Worm (Caenorhabditis elegans): ENCODE data around the gene M04C3.2.

- TF ChIP-seq nhr-11 (tag; optimal IDR thresholded peaks at IDR 0.05): no peak
- TF ChIP-seq mec-3 (tag; optimal IDR thresholded peaks at IDR 0.05; ENCODE audit: borderline replicate concordance): no peak
- no peak for TF ChIP-seq ets-4 (tag; optimal IDR thresholded peaks at IDR 0.05)
- TF ChIP-seq K02D7.2 (tag; optimal IDR thresholded peaks at IDR 0.05): no peak
- no peak for TF ChIP-seq ttx-3 (tag; optimal IDR thresholded peaks at IDR 0.05)
- TF ChIP-seq pqm-1 (tag; optimal IDR thresholded peaks at IDR 0.05): no peak
- no peak for TF ChIP-seq dve-1 (tag; optimal IDR thresholded peaks at IDR 0.05)
- TF ChIP-seq ama-1 (optimal IDR thresholded peaks at IDR 0.05): no peak
- no peak for TF ChIP-seq hlh-8 (tag; optimal IDR thresholded peaks at IDR 0.05)
- no peak for TF ChIP-seq sox-4 (tag; optimal IDR thresholded peaks at IDR 0.05)
- no peak for TF ChIP-seq elt-2 (tag; optimal IDR thresholded peaks at IDR 0.05)
- TF ChIP-seq pag-3 (tag; optimal IDR thresholded peaks at IDR 0.05; ENCODE audit: borderline replicate concordance): no peak
These were observed 17.7 kb downstream of the M04C3.2 start, which contains the start of gene srw-85 for ce11 chrV:19431036-19431435.

Measured in whole organism, late embryonic.